Worm (Caenorhabditis elegans): ENCODE results near the gene enpp-1.

DNA sequence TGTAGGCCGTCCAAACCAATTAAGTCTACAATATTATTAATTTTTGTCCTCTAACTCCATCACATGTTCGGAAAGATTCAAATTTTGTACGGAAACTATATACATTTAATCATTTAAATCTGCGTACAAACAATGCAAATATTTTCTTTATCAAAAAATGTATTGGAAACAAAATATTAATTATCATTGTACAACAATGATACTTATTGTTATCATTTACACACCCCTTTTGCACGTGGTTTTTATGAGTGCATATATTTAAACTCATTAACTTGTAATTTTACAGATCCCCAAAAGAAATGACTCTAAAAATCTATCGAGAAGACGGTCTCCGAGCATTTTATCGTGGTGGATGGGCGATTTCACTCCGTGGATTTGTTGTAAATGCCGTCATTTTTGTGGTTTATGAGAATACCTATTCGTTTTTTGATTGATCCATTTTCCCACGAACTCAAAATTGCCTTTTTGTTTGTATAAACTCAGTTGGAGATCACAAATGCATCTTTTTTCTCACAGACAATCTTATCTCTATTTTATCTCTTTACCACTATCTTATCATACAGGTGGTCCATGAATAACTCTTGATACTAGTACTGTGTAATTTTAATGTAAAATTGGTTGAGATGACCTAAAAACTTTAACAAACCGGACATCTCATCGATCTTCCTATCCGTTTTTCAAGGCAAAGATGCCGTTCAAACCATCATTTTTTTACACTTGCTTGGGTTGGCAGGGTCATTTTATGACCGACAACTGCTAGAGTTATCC lies 45.2 kb upstream of the enpp-1 start:
- TF ChIP-seq him-1 (tag; optimal IDR thresholded peaks at IDR 0.05): no peak
- TF ChIP-seq W03F9.2 (tag; optimal IDR thresholded peaks at IDR 0.05): no peak

Data from whole organism, L4/young adult.